Worm (Caenorhabditis elegans) whole organism, L4 larva: ENCODE data around the gene grl-2.

Experiments used
- F10B5.3 ChIP-seq: sonication (generic microtip); optimal IDR thresholded peaks from 2 replicates; lab custom pipeline; 2016; ENCODE audit warnings: mild to moderate bottlenecking, missing genetic modification characterization, missing compliant biosample characterization
- aly-2 ChIP-seq: sonication (generic microtip); optimal IDR thresholded peaks from 2 replicates; lab custom pipeline; 2018; ENCODE audit warnings: missing biosample characterization, missing genetic modification characterization
- ctbp-1 ChIP-seq: fragments of 200-800 bp; sonication (Bioruptor generic); IDR thresholded peaks from 2 replicates; pipeline ENCODE4 v1.3.6; 2022; ENCODE audit warnings: missing genetic modification reagents, missing genetic modification characterization, missing compliant biosample characterization
- daf-16 ChIP-seq, 3 experiments: sonication (generic microtip); optimal IDR thresholded peaks; 2 replicates each; lab custom pipeline; 2016 to 2017; ENCODE audit warnings: missing genetic modification characterization in 3 of 3, missing genetic modification reagents in 3 of 3, mild to moderate bottlenecking in 2 of 3, missing compliant biosample characterization in 2 of 3, missing biosample characterization in 1 of 3, moderate library complexity in 1 of 3
- jun-1 ChIP-seq: fragments of 150-350 bp; optimal IDR thresholded peaks from 2 replicates; lab custom pipeline; 2014; ENCODE audit warnings: missing biosample characterization, missing genetic modification reagents, missing genetic modification characterization
- lim-7 ChIP-seq: fragments of 200-800 bp; sonication (Bioruptor generic); IDR thresholded peaks from 2 replicates; pipeline ENCODE4 v1.3.6; 2022; ENCODE audit warnings: missing genetic modification characterization, missing compliant biosample characterization
- lir-3 ChIP-seq: sonication (generic microtip); optimal IDR thresholded peaks from 2 replicates; lab custom pipeline; 2016; ENCODE audit warnings: mild to moderate bottlenecking, missing genetic modification characterization, missing compliant biosample characterization
- mep-1 ChIP-seq: fragments of 150-350 bp; sonication (generic microtip); optimal IDR thresholded peaks from 3 replicates; lab custom pipeline; 2014; ENCODE audit warnings: missing biosample characterization, missing genetic modification characterization
- nhr-237 ChIP-seq: sonication (generic microtip); optimal IDR thresholded peaks from 2 replicates; lab custom pipeline; 2017; ENCODE audit warnings: missing biosample characterization, missing genetic modification characterization
- pha-4 ChIP-seq, 2 experiments: fragments of 150-350 bp in 1 of 2; fragments of 200-800 bp in 1 of 2; sonication (Bioruptor generic) in 1 of 2; IDR thresholded peaks in 1 of 2; optimal IDR thresholded peaks in 1 of 2; 2 replicates each; pipeline versions ENCODE4 v1.3.6 to Lab custom; 2014 to 2022; ENCODE audit warnings: missing genetic modification characterization in 2 of 2, missing genetic modification reagents in 2 of 2, missing biosample characterization in 1 of 2, missing compliant biosample characterization in 1 of 2
- pqm-1 ChIP-seq: sonication (generic microtip); optimal IDR thresholded peaks from 2 replicates; lab custom pipeline; 2017; ENCODE audit warnings: missing biosample characterization, missing genetic modification characterization
- skn-1 ChIP-seq: fragments of 150-350 bp; optimal IDR thresholded peaks from 2 replicates; lab custom pipeline; 2014; ENCODE audit warnings: missing biosample characterization, missing genetic modification characterization
- unc-39 ChIP-seq: sonication (generic microtip); optimal IDR thresholded peaks from 2 replicates; lab custom pipeline; 2017; ENCODE audit warnings: missing biosample characterization, missing genetic modification characterization
- ztf-11 ChIP-seq: fragments of 150-350 bp; optimal IDR thresholded peaks from 2 replicates; lab custom pipeline; 2014; ENCODE audit warnings: missing biosample characterization, missing genetic modification characterization

DNA sequence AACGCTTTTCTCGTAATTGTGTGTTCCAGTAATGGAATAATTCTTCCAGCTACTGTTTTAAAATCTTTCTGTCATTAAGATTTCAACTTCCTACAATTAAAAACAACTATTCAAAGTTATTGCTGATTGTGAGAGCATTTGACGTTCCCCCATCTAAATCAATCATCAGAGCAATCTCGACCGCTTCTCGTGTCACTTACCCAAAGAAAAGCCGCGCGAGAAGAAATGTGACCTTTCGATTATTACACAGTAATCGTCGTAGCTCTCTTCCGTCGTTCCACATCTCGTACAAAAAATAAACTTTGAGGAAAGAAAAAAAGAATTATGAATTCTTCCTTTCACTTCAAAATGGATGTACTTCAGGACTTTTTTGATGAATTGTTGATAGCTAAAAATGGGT, 37.4 kb upstream of the grl-2 start:
- TF ChIP-seq F10B5.3 (no peak), lir-3 (tag; lab: Kevin White, UChicago) (no peak), pha-4 (GFP tag; IDR thresholded peaks at IDR 0.05; lab: Robert Waterston, UW) (no peak), pha-4 (tag; optimal IDR thresholded peaks at IDR 0.05; lab: Kevin White, UChicago) (no peak), skn-1 (tag; lab: Kevin White, UChicago) (no peak), nhr-237 (no peak), jun-1 (tag; lab: Kevin White, UChicago) (no peak), ctbp-1 (no peak), ztf-11 (no peak), daf-16 (GFP tag; optimal IDR thresholded peaks at IDR 0.05; lab: Kevin White, UChicago) (no peak), daf-16 (tag; optimal IDR thresholded peaks at IDR 0.05; lab: Kevin White, UChicago) (no peak), aly-2 (tag; lab: Kevin White, UChicago) (no peak), pqm-1 (tag; lab: Kevin White, UChicago) (no peak), lim-7 (no peak), mep-1 (tag; lab: Kevin White, UChicago) (no peak), unc-39 (no peak)
